Fruit fly (Drosophila melanogaster) whole organism: ENCODE results near the gene DIP2.

ENCODE experiments used
- CG8478 ChIP-seq: fragments of >200 bp; optimal IDR thresholded peaks from 2 replicates; lab custom pipeline; 2018; ENCODE audit warnings: inconsistent platforms
- Dll ChIP-seq: fragments of >200 bp; optimal IDR thresholded peaks from 2 replicates; lab custom pipeline; 2017
- pan ChIP-seq: fragments of >200 bp; optimal IDR thresholded peaks from 2 replicates; lab custom pipeline; 2017
- psq ChIP-seq: fragments of >200 bp; optimal IDR thresholded peaks from 2 replicates; lab custom pipeline; 2017
- usp ChIP-seq: fragments of >200 bp; optimal IDR thresholded peaks from 2 replicates; lab custom pipeline; 2017; ENCODE audit warnings: missing biosample characterization, missing genetic modification characterization, mixed read lengths

DNA sequence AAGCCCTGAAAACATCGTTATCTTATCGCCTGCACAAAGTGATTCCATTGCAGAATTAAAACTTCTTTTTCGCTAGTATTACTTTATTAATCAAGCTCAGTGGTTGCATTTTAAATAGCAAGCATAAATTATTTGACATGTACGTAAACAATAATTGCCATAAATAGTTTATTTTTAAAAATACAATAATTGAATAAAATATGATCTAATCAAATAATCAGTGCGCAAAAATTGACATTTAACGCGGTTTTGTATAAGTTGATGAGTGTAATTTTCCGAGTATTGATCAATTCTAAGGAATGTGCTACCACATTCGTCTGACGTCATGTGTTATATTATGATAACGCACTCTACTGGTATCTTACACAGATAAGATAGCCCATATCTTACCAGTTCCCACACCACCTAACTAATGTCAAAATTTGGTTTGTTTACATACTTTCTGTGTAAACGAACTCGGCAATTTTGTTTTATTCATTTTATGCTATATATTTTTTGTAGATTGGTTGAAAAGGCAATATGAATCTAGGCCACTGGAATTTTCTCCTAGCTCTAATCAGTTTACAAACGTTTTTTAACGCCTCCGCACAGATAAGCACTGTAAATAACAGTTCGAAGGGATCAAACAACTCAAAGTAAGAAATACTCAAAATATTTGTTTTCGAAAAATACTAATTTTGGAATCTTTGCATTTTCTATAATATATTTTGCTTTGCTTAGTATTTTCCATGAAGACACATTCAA is 10.1 kb downstream of the DIP2 start, which contains the start of gene mthl14:
- no peak for TF ChIP-seq pan (lab: Kevin White, UChicago)
- TF ChIP-seq psq = no peak
- TF ChIP-seq Dll = no peak
- TF ChIP-seq usp (GFP tag; lab: Kevin White, UChicago) = no peak
- no peak for TF ChIP-seq CG8478 (lab: Kevin White, UChicago)
